Fruit fly (Drosophila melanogaster): ENCODE data around the gene CG12521.

Gene CG12521

DNA sequence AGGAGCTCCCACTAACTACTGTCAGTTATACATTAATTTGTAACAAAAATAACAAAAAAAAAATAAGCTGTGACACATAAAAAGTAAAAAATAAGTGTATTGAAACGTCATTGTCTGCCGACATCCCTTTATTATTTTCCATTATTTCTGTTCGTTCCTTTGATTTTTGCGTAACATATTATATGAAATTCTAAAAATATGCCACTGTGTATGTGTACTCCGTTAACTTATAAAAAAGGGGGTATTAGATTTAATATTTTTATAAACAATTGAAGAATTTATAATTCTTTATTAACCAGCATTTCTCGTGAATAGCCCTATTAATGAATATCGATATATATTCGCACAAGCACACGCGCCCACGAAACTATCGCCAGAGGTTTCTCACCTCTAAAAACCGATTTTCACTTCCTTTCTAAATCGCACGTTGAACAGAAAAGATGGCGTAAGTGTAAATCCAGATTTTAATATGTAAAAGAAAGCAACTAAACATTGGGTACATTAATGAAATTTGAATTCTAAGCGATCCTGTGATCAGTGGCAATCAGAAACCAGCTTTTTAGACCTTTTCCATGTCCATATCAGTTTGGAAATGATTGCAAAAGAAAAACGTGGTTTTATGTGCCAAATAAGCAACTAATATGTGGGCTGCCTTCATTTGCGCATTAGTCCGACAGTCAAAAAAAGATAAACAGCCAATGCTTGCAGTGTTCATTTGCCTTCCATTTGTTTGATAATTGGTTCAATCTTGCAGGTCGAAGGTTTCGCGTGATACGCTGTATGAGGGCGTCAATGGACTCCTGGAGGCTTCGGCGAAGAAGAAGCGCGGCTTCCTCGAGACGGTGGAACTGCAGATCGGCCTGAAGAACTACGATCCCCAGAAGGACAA is 24.9 kb downstream of the CG12521 start, which contains the start of gene RpL10Ab (continued):
- TF ChIP-seq Blimp-1 (GFP tag; optimal IDR thresholded peaks at IDR 0.05) (peak; percentile 53), Eip93F (GFP tag; optimal IDR thresholded peaks at IDR 0.05) (no peak), Hr39 (GFP tag; optimal IDR thresholded peaks at IDR 0.05) (peak; percentile 51), net (GFP tag; optimal IDR thresholded peaks at IDR 0.05) (peak; percentile 58), spab (GFP tag; optimal IDR thresholded peaks at IDR 0.05) (peak; percentile 9), fd59A (GFP tag; optimal IDR thresholded peaks at IDR 0.05) (no peak), CG3919 (GFP tag; optimal IDR thresholded peaks at IDR 0.05) (peak; percentile 77), acj6 (GFP tag; optimal IDR thresholded peaks at IDR 0.05) (peak; percentile 29), CG11762 (GFP tag; optimal IDR thresholded peaks at IDR 0.05; ENCODE audit: insufficient read depth) (peak; percentile 24), CG31627 (GFP tag; optimal IDR thresholded peaks at IDR 0.05) (peak; percentile 45), cyc (GFP tag; optimal IDR thresholded peaks at IDR 0.05) (peak; percentile 34), OdsH (GFP tag; optimal IDR thresholded peaks at IDR 0.05) (peak; percentile 40), Eip75B (GFP tag; optimal IDR thresholded peaks at IDR 0.05) (peak; percentile 51), CG6163 (GFP tag; IDR thresholded peaks at IDR 0.05) (peak; percentile 63)

DNA sequence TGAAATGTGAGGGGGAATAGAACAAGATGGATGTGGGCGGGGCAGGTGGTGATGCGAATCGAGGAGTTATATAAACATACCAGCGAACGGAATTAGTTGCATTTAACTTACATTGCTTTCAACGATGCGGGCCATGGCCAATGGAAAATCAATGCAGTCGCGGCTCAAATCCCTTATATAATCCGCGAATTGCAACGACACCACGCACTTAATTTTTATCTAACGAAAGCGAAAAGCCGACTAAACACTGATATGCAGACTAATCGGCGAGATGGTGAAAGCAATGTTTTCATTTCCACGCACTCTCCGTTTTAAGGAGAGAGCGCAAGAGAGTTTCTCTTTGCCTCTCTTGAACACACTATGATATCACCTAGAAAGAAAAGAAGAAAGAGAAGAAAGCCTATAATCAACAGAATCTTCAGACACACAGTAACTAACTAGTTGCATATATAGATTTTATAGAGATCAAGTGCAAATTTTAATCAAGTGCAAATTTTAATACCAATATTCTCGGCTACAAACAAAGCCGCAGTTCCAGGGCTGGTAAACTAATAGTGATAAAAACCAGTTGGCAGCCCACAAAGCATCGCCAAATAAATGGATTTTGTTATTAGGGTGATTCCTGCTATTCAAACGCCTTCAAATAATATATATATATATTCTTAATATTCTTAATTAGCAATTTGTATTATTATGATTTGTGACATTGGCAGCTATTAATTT is 25.7 kb downstream of the CG12521 start, which contains the start of the genes CG11597 and CG5946:
Gene CG11597, minus strand, starts transcription at position 553 of the 723 bp plus-strand sequence.
Gene CG5946, minus strand, starts transcription at position 553 of the 723 bp plus-strand sequence.
- TF ChIP-seq CG6276 (GFP tag; optimal IDR thresholded peaks at IDR 0.05) (peak; percentile 46), Eip78C (GFP tag) (peak; percentile 45), Hr38 (GFP tag; optimal IDR thresholded peaks at IDR 0.05) (no peak), Ets21C (GFP tag; optimal IDR thresholded peaks at IDR 0.05) (no peak), Blimp-1 (GFP tag; optimal IDR thresholded peaks at IDR 0.05) (peak; percentile 62), Sox14 (GFP tag; optimal IDR thresholded peaks at IDR 0.05) (peak; percentile 31), CG31627 (GFP tag; optimal IDR thresholded peaks at IDR 0.05) (peak; percentile 19), cyc (GFP tag; optimal IDR thresholded peaks at IDR 0.05) (peak; percentile 13)

DNA sequence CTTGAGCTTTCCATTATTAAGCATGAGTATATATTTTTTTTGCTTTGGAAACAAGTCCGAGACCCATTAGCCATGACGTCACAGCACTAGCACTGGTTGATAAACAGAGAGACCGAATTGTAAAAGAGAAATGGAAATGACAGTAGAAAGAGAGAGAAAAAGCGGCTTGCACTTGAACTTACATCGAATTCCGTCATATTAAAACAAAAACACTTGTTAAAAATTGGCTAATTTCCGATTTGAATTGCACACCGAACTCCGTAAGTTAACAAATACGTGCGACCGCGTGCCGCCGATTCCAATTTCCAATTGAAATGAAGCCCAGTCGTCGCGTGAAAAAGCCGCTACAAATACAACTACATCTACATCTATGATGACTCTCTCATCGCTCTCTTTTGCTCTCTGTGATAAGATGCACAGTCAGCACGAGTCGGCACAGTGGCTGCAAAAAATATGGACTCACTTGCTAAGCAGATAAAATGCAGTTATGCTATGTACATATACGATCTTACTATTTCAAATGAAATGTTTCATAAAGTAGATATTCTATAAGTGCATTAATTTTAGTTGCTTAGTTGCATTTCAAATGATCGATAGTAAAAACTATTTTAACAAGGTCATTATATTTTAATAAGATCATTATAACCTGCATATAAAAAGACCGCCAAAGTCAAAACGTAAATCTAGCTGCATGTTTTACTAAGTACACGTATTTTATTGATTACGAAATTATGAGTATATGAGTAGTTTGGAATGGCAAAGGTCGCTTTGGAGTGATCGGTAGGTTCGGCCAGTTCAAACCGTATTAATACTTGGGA is 27.8 kb downstream of the CG12521 start:
- no peak for TF ChIP-seq CG7368 (GFP tag; optimal IDR thresholded peaks at IDR 0.05)
- peak; percentile 5 for TF ChIP-seq Ets96B (tag; optimal IDR thresholded peaks at IDR 0.05)
- peak; percentile 44 for TF ChIP-seq Sox14 (GFP tag; optimal IDR thresholded peaks at IDR 0.05)
- peak; percentile 40 for TF ChIP-seq Smox (GFP tag; optimal IDR thresholded peaks at IDR 0.05)
- TF ChIP-seq Ets21C (GFP tag; optimal IDR thresholded peaks at IDR 0.05) = no peak
- no peak for TF ChIP-seq Hr38 (GFP tag; optimal IDR thresholded peaks at IDR 0.05)
- no peak for TF ChIP-seq CG11902 (GFP tag; optimal IDR thresholded peaks at IDR 0.05)
- TF ChIP-seq CG8319 (GFP tag; optimal IDR thresholded peaks at IDR 0.05) = no peak
- peak; percentile 57 for TF ChIP-seq esn (GFP tag; optimal IDR thresholded peaks at IDR 0.05)
- peak; percentile 58 for TF ChIP-seq net (GFP tag; optimal IDR thresholded peaks at IDR 0.05)
- TF ChIP-seq CG10631 (GFP tag; optimal IDR thresholded peaks at IDR 0.05) = no peak
- no peak for TF ChIP-seq ss (GFP tag; optimal IDR thresholded peaks at IDR 0.05)
- TF ChIP-seq CG34406 (GFP tag; optimal IDR thresholded peaks at IDR 0.05) = peak; percentile 14
- no peak for TF ChIP-seq Gug (GFP tag; IDR thresholded peaks at IDR 0.05)
- TF ChIP-seq topi (GFP tag; optimal IDR thresholded peaks at IDR 0.05) = peak; percentile 3
- no peak for TF ChIP-seq Met (GFP tag; optimal IDR thresholded peaks at IDR 0.05)
- peak; percentile 20 for TF ChIP-seq CG6792 (GFP tag; optimal IDR thresholded peaks at IDR 0.05)
- TF ChIP-seq dac (GFP tag; optimal IDR thresholded peaks at IDR 0.05) = no peak
- TF ChIP-seq OdsH (GFP tag; optimal IDR thresholded peaks at IDR 0.05) = no peak
- peak; percentile 70; the same call in 2 of the 3 replicates for TF ChIP-seq CG6163 (GFP tag; IDR thresholded peaks at IDR 0.05)
- no peak for TF ChIP-seq salr (GFP tag; optimal IDR thresholded peaks at IDR 0.05)
- TF ChIP-seq Sox15 (GFP tag; optimal IDR thresholded peaks at IDR 0.05) = no peak
- no peak for TF ChIP-seq Eip75B (GFP tag; optimal IDR thresholded peaks at IDR 0.05)
- peak; percentile 43 for TF ChIP-seq Hr4 (GFP tag; optimal IDR thresholded peaks at IDR 0.05)
- TF ChIP-seq Eip78C (GFP tag) = peak; percentile 64
- peak; percentile 30 for TF ChIP-seq fd85E (GFP tag; optimal IDR thresholded peaks at IDR 0.05)
- peak; percentile 38 for TF ChIP-seq achi (GFP tag; optimal IDR thresholded peaks at IDR 0.05)
- peak; percentile 25 for TF ChIP-seq Lpt (GFP tag; optimal IDR thresholded peaks at IDR 0.05)
- peak; percentile 4 for TF ChIP-seq CG11762 (GFP tag; optimal IDR thresholded peaks at IDR 0.05; ENCODE audit: insufficient read depth)
- no peak for TF ChIP-seq cyc (GFP tag; optimal IDR thresholded peaks at IDR 0.05)
- no peak for TF ChIP-seq CG6276 (GFP tag; optimal IDR thresholded peaks at IDR 0.05)
- TF ChIP-seq CG3919 (GFP tag; optimal IDR thresholded peaks at IDR 0.05) = no peak
- TF ChIP-seq fkh (GFP tag; optimal IDR thresholded peaks at IDR 0.05) = no peak

All from whole organism, prepupa.